Worm (Caenorhabditis elegans) whole organism, mixed stage, embryonic: Measurements from ENCODE around the gene col-76.

Experiments
- blmp-1 ChIP-seq: fragments of 150-350 bp; optimal IDR thresholded peaks from 2 replicates; lab custom pipeline; 2014; ENCODE audit warnings: missing biosample characterization, missing genetic modification characterization
- ceh-39 ChIP-seq: fragments of 150-350 bp; optimal IDR thresholded peaks from 2 replicates; lab custom pipeline; 2014; ENCODE audit warnings: missing biosample characterization, missing genetic modification characterization
- ceh-43 ChIP-seq: fragments of 200-800 bp; sonication (Bioruptor generic); optimal IDR thresholded peaks from 2 replicates; lab custom pipeline; 2018; ENCODE audit warnings: mild to moderate bottlenecking, missing genetic modification characterization, moderate library complexity, missing compliant biosample characterization
- ceh-83 ChIP-seq: fragments of 200-800 bp; sonication (Bioruptor generic); optimal IDR thresholded peaks from 2 replicates; lab custom pipeline; 2018; ENCODE audit warnings: mild to moderate bottlenecking, missing genetic modification characterization, missing compliant biosample characterization
- ces-1 ChIP-seq: fragments of 150-350 bp; optimal IDR thresholded peaks from 2 replicates; lab custom pipeline; 2014; ENCODE audit warnings: missing biosample characterization, missing genetic modification reagents, missing genetic modification characterization
- drap-1 ChIP-seq: fragments of 200-800 bp; sonication (Bioruptor generic); optimal IDR thresholded peaks from 3 replicates; lab custom pipeline; 2018; ENCODE audit warnings: mild to moderate bottlenecking, missing genetic modification characterization, missing compliant biosample characterization
- elt-1 ChIP-seq: sonication (generic microtip); optimal IDR thresholded peaks from 2 replicates; lab custom pipeline; 2017; ENCODE audit warnings: missing genetic modification characterization, mild to moderate bottlenecking, missing compliant biosample characterization, antibody characterized with exemption, moderate library complexity, borderline replicate concordance; ENCODE audit not compliant: insufficient read depth
- elt-3 ChIP-seq: fragments of 150-350 bp; optimal IDR thresholded peaks from 2 replicates; lab custom pipeline; 2014; ENCODE audit warnings: missing biosample characterization, missing genetic modification characterization
- flh-1 ChIP-seq: fragments of 200-800 bp; sonication (Bioruptor generic); optimal IDR thresholded peaks from 2 replicates; lab custom pipeline; 2018; ENCODE audit warnings: mild to moderate bottlenecking, missing genetic modification characterization, moderate library complexity, missing compliant biosample characterization
- ham-2 ChIP-seq: fragments of 200-800 bp; sonication (Bioruptor generic); optimal IDR thresholded peaks from 2 replicates; lab custom pipeline; 2018; ENCODE audit warnings: mild to moderate bottlenecking, missing genetic modification characterization, missing compliant biosample characterization
- hlh-1 ChIP-seq: fragments of 150-350 bp; optimal IDR thresholded peaks from 2 replicates; lab custom pipeline; 2014; ENCODE audit warnings: missing biosample characterization, missing genetic modification reagents, missing genetic modification characterization
- lin-13 ChIP-seq: fragments of 150-350 bp; optimal IDR thresholded peaks from 2 replicates; lab custom pipeline; 2014; ENCODE audit warnings: missing biosample characterization, missing genetic modification characterization
- lin-32 ChIP-seq: fragments of 200-800 bp; sonication (Bioruptor generic); optimal IDR thresholded peaks from 2 replicates; lab custom pipeline; 2018; ENCODE audit warnings: mild to moderate bottlenecking, missing genetic modification characterization, missing compliant biosample characterization
- lsy-2 ChIP-seq: fragments of 150-350 bp; optimal IDR thresholded peaks from 2 replicates; lab custom pipeline; 2014; ENCODE audit warnings: missing biosample characterization, missing genetic modification characterization
- mep-1 ChIP-seq: fragments of 150-350 bp; optimal IDR thresholded peaks from 2 replicates; lab custom pipeline; 2017; ENCODE audit warnings: missing biosample characterization, missing genetic modification reagents, missing genetic modification characterization, inconsistent platforms
- mls-2 ChIP-seq: sonication (generic microtip); optimal IDR thresholded peaks from 2 replicates; lab custom pipeline; 2016; ENCODE audit warnings: mild to moderate bottlenecking, missing genetic modification characterization, moderate library complexity, missing compliant biosample characterization
- nhr-12 ChIP-seq: fragments of 150-350 bp; optimal IDR thresholded peaks from 2 replicates; lab custom pipeline; 2014; ENCODE audit warnings: missing biosample characterization, missing genetic modification characterization
- nhr-2 ChIP-seq: fragments of 150-350 bp; optimal IDR thresholded peaks from 2 replicates; lab custom pipeline; 2014; ENCODE audit warnings: missing biosample characterization, missing genetic modification characterization
- nhr-237 ChIP-seq: fragments of 150-350 bp; optimal IDR thresholded peaks from 2 replicates; lab custom pipeline; 2014; ENCODE audit warnings: missing biosample characterization, missing genetic modification characterization
- nhr-28 ChIP-seq: fragments of 150-350 bp; optimal IDR thresholded peaks from 2 replicates; lab custom pipeline; 2014; ENCODE audit warnings: missing biosample characterization, missing genetic modification characterization
- pha-4 ChIP-seq: fragments of 150-350 bp; optimal IDR thresholded peaks from 2 replicates; lab custom pipeline; 2018; ENCODE audit warnings: missing biosample characterization, missing genetic modification reagents, missing genetic modification characterization
- sem-2 ChIP-seq: fragments of 200-800 bp; sonication (Bioruptor generic); optimal IDR thresholded peaks from 2 replicates; lab custom pipeline; 2018; ENCODE audit warnings: mild to moderate bottlenecking, missing genetic modification characterization, missing compliant biosample characterization
- snpc-4 ChIP-seq: fragments of 150-350 bp; optimal IDR thresholded peaks from 2 replicates; lab custom pipeline; 2014; ENCODE audit warnings: missing biosample characterization, missing genetic modification characterization
- sptf-1 ChIP-seq: sonication (generic microtip); optimal IDR thresholded peaks from 2 replicates; lab custom pipeline; 2017; ENCODE audit warnings: mild to moderate bottlenecking, missing genetic modification characterization, moderate library complexity, missing compliant biosample characterization
- tbx-8 ChIP-seq: fragments of 200-800 bp; sonication (Bioruptor generic); optimal IDR thresholded peaks from 2 replicates; lab custom pipeline; 2018; ENCODE audit warnings: mild to moderate bottlenecking, missing genetic modification characterization, moderate library complexity, missing compliant biosample characterization
- unc-120 ChIP-seq: sonication (generic microtip); optimal IDR thresholded peaks from 2 replicates; lab custom pipeline; 2017; ENCODE audit warnings: missing genetic modification characterization, missing compliant biosample characterization; ENCODE audit not compliant: poor library complexity, severe bottlenecking
- unc-39 ChIP-seq: fragments of 150-350 bp; optimal IDR thresholded peaks from 2 replicates; lab custom pipeline; 2014; ENCODE audit warnings: missing biosample characterization, missing genetic modification characterization
- unc-62 ChIP-seq: fragments of 150-350 bp; optimal IDR thresholded peaks from 2 replicates; lab custom pipeline; 2014; ENCODE audit warnings: missing biosample characterization, missing genetic modification reagents, missing genetic modification characterization
- zip-8 ChIP-seq: fragments of 150-350 bp; optimal IDR thresholded peaks from 2 replicates; lab custom pipeline; 2014; ENCODE audit warnings: missing biosample characterization, missing genetic modification characterization
- ztf-11 ChIP-seq: fragments of 150-350 bp; optimal IDR thresholded peaks from 2 replicates; lab custom pipeline; 2014; ENCODE audit warnings: missing biosample characterization, missing genetic modification characterization

col-76 gene

ce11 chrII:8220267-8220666 lies 16.1 kb downstream of the col-76 start:
- TF ChIP-seq pha-4 (tag; lab: Kevin White, UChicago) (no peak), unc-39 (tag; lab: Kevin White, UChicago) (no peak), tbx-8 (GFP tag; lab: Kevin White, UChicago) (no peak), snpc-4 (tag; lab: Kevin White, UChicago) (no peak), elt-3 (tag; lab: Kevin White, UChicago) (no peak), mep-1 (no peak), lin-32 (no peak), sem-2 (GFP tag; lab: Kevin White, UChicago) (no peak), ces-1 (GFP tag; lab: Kevin White, UChicago) (no peak), nhr-28 (tag; lab: Kevin White, UChicago) (no peak), nhr-237 (no peak), blmp-1 (no peak), lin-13 (tag; lab: Kevin White, UChicago) (no peak), unc-62 (no peak), ham-2 (no peak), hlh-1 (tag; lab: Kevin White, UChicago) (no peak)
- TF ChIP-seq, all 35 proteins: peak for 0

ce11 chrII:8222309-8223065 lies 18.3 kb downstream of the col-76 start, which contains the start of gene dab-1:
Gene dab-1 (plus strand): TSS chrII:8222386.
- TF ChIP-seq elt-3 (tag; lab: Kevin White, UChicago) (no peak), ceh-39 (tag; lab: Kevin White, UChicago) (peak; percentile 62), mep-1 (peak; percentile 38), sptf-1 (tag; lab: Kevin White, UChicago) (peak; percentile 49), blmp-1 (no peak), ham-2 (peak; percentile 41), lin-13 (tag; lab: Kevin White, UChicago) (no peak), ceh-43 (GFP tag; lab: Kevin White, UChicago) (no peak), nhr-28 (tag; lab: Kevin White, UChicago) (no peak), nhr-237 (peak; percentile 18), hlh-1 (tag; lab: Kevin White, UChicago) (no peak), pha-4 (tag; lab: Kevin White, UChicago) (no peak), nhr-2 (peak; percentile 42), sem-2 (GFP tag; lab: Kevin White, UChicago) (peak; percentile 45), drap-1 (GFP tag; lab: Kevin White, UChicago) (peak; percentile 8)

ce11 chrII:8223422-8223821 lies 19.3 kb downstream of the col-76 start:
- no peak for TF ChIP-seq unc-39 (tag; lab: Kevin White, UChicago)
- TF ChIP-seq ceh-43 (GFP tag; lab: Kevin White, UChicago), result peak; percentile 60
- peak; percentile 28 for TF ChIP-seq ham-2
- TF ChIP-seq ces-1 (GFP tag; lab: Kevin White, UChicago), result no peak
- TF ChIP-seq mls-2 (tag; lab: Kevin White, UChicago), result peak; percentile 19

ce11 chrII:8223945-8224344 lies 19.8 kb downstream of the col-76 start:
- TF ChIP-seq lin-32 (no peak), tbx-8 (GFP tag; lab: Kevin White, UChicago) (no peak), lsy-2 (tag; lab: Kevin White, UChicago) (no peak), nhr-237 (no peak), flh-1 (GFP tag; lab: Kevin White, UChicago) (no peak), nhr-2 (no peak), mls-2 (tag; lab: Kevin White, UChicago) (no peak), nhr-28 (tag; lab: Kevin White, UChicago) (no peak), sptf-1 (tag; lab: Kevin White, UChicago) (no peak), ceh-83 (GFP tag; lab: Kevin White, UChicago) (no peak), mep-1 (no peak), unc-120 (tag; lab: Kevin White, UChicago) (no peak), ceh-39 (tag; lab: Kevin White, UChicago) (no peak), pha-4 (tag; lab: Kevin White, UChicago) (no peak), ham-2 (no peak), nhr-12 (tag; lab: Kevin White, UChicago) (no peak), ztf-11 (tag; lab: Kevin White, UChicago) (no peak), unc-39 (tag; lab: Kevin White, UChicago) (no peak), sem-2 (GFP tag; lab: Kevin White, UChicago) (no peak)
- TF ChIP-seq, all 35 proteins: peak for 0

- TF ChIP-seq zip-8 (tag; lab: Kevin White, UChicago), result peak; percentile 60
- no peak for TF ChIP-seq nhr-237
- peak; percentile 36 for TF ChIP-seq elt-1 (tag; lab: Kevin White, UChicago)
Measured at ce11 chrII:8224623-8225022, 20.5 kb downstream of the col-76 start.
